Worm (Caenorhabditis elegans) whole organism, midembryonic: ENCODE data around the gene lgc-48.

Experiments used
- T22C8.4 ChIP-seq: fragments of 200-800 bp; sonication (Bioruptor generic); IDR thresholded peaks from 2 replicates; pipeline ENCODE4 v1.3.6; 2022; ENCODE audit warnings: missing genetic modification characterization, missing compliant biosample characterization
- flt-1 ChIP-seq: fragments of 200-800 bp; sonication (Bioruptor generic); IDR thresholded peaks from 2 replicates; pipeline ENCODE4 v1.3.6; 2022; ENCODE audit warnings: missing genetic modification characterization, missing compliant biosample characterization
- ztf-23 ChIP-seq: fragments of 200-800 bp; sonication (Bioruptor generic); IDR thresholded peaks from 2 replicates; pipeline ENCODE4 v1.3.6; 2022; ENCODE audit warnings: missing genetic modification reagents, missing genetic modification characterization, missing compliant biosample characterization

- TF ChIP-seq ztf-23 (GFP tag; lab: Robert Waterston, UW) (no peak), flt-1 (no peak), T22C8.4 (GFP tag; lab: Robert Waterston, UW) (no peak)
These were observed 42.8 kb upstream of the lgc-48 start, which contains the start of gene C26E1.1 for ce11 chrV:13297220-13297619.
